Worm (Caenorhabditis elegans): Measurements from ENCODE around the gene srg-16.

ce11 chrII:12481645-12482044, 14.7 kb downstream of the srg-16 start:
- TF ChIP-seq ama-1 (optimal IDR thresholded peaks at IDR 0.05), result no peak
- no peak for TF ChIP-seq ama-1 (GFP tag; optimal IDR thresholded peaks at IDR 0.05)
- no peak for TF ChIP-seq T26A5.8 (tag; optimal IDR thresholded peaks at IDR 0.05)
- no peak for TF ChIP-seq B0019.2 (GFP tag; conservative IDR thresholded peaks at IDR 0.05)
- no peak for TF ChIP-seq ztf-25 (GFP tag; IDR thresholded peaks at IDR 0.05)
- no peak for TF ChIP-seq lin-40 (tag; optimal IDR thresholded peaks at IDR 0.05)
- no peak for TF ChIP-seq nfyb-1 (GFP tag; IDR thresholded peaks at IDR 0.05)
- no peak for TF ChIP-seq attf-6 (GFP tag; IDR thresholded peaks at IDR 0.05)
- no peak for TF ChIP-seq egl-44 (GFP tag; IDR thresholded peaks at IDR 0.05)
- no peak for TF ChIP-seq pha-4 (tag; optimal IDR thresholded peaks at IDR 0.05)
- no peak for TF ChIP-seq sea-2 (GFP tag; IDR thresholded peaks at IDR 0.05)
- no peak for TF ChIP-seq nhr-179 (tag; optimal IDR thresholded peaks at IDR 0.05)

All from whole organism, young adult.